Fruit fly (Drosophila melanogaster) whole organism, adult: ENCODE measurements around the gene CG10470.

Experiments
- CG11617 ChIP-seq: fragments of 200-800 bp; sonication (Bioruptor generic); optimal IDR thresholded peaks from 2 replicates; lab custom pipeline; 2017; ENCODE audit warnings: mild to moderate bottlenecking, missing biosample characterization, missing genetic modification reagents, missing genetic modification characterization
- CG14711 ChIP-seq: fragments of 200-800 bp; sonication (Bioruptor generic); optimal IDR thresholded peaks from 2 replicates; lab custom pipeline; 2018; ENCODE audit warnings: missing biosample characterization, mild to moderate bottlenecking, missing genetic modification characterization, moderate library complexity
- CG1620 ChIP-seq: fragments of 200-800 bp; sonication (Bioruptor generic); optimal IDR thresholded peaks from 2 replicates; lab custom pipeline; 2016; ENCODE audit warnings: missing biosample characterization, missing genetic modification characterization
- CG33017 ChIP-seq: fragments of 200-800 bp; sonication (Bioruptor generic); optimal IDR thresholded peaks from 2 replicates; lab custom pipeline; 2018; ENCODE audit warnings: missing biosample characterization, mild to moderate bottlenecking, missing genetic modification characterization, moderate library complexity
- CG7045 ChIP-seq: fragments of 200-800 bp; sonication (Bioruptor generic); optimal IDR thresholded peaks from 2 replicates; lab custom pipeline; 2017; ENCODE audit warnings: missing biosample characterization, mild to moderate bottlenecking, missing genetic modification characterization
- CG7101 ChIP-seq: fragments of 200-800 bp; sonication (Bioruptor generic); optimal IDR thresholded peaks from 2 replicates; lab custom pipeline; 2018; ENCODE audit warnings: missing biosample characterization, mild to moderate bottlenecking, missing genetic modification characterization, moderate library complexity
- Clk ChIP-seq: fragments of 200-800 bp; sonication (Bioruptor generic); optimal IDR thresholded peaks from 2 replicates; lab custom pipeline; 2017; ENCODE audit warnings: missing biosample characterization, missing genetic modification characterization
- Mnt ChIP-seq: fragments of 200-800 bp; sonication (Bioruptor generic); optimal IDR thresholded peaks from 2 replicates; lab custom pipeline; 2016; ENCODE audit warnings: missing biosample characterization, mild to moderate bottlenecking, missing genetic modification characterization
- bab1 ChIP-seq: fragments of 200-800 bp; sonication (Bioruptor generic); optimal IDR thresholded peaks from 3 replicates; lab custom pipeline; 2019; ENCODE audit warnings: missing biosample characterization, mild to moderate bottlenecking, missing genetic modification characterization, moderate library complexity
- cnc ChIP-seq, 2 experiments: fragments of >200 bp; optimal IDR thresholded peaks; 2 replicates each; lab custom pipeline; 2017
- kay ChIP-seq: fragments of 200-800 bp; sonication (Bioruptor generic); peaks from one replicate; lab custom pipeline; 2016; ENCODE audit warnings: missing biosample characterization, missing genetic modification characterization, borderline replicate concordance
- pad ChIP-seq: fragments of 200-800 bp; sonication (Bioruptor generic); optimal IDR thresholded peaks from 3 replicates; lab custom pipeline; 2017; ENCODE audit warnings: missing biosample characterization, missing genetic modification characterization, mild to moderate bottlenecking, moderate library complexity, missing genetic modification reagents

dm6 chr2L:19012776-19013328 is 36.0 kb upstream of the CG10470 start:
- TF ChIP-seq CG14711 (tag; lab: Kevin White, UChicago): no peak
- TF ChIP-seq cnc (optimal IDR thresholded peaks at IDR 0.05; lab: Kevin White, UChicago): no peak
- TF ChIP-seq CG7045 (GFP tag; lab: Kevin White, UChicago): no peak
- no peak for TF ChIP-seq bab1 (GFP tag; lab: Kevin White, UChicago)
- TF ChIP-seq Clk: no peak
- TF ChIP-seq CG7101: no peak
- no peak for TF ChIP-seq CG1620
- no peak for TF ChIP-seq kay
- no peak for TF ChIP-seq CG33017
- no peak for TF ChIP-seq Mnt
- TF ChIP-seq pad (GFP tag; lab: Kevin White, UChicago): no peak
- TF ChIP-seq CG11617 (GFP tag; lab: Kevin White, UChicago): no peak
